Worm (Caenorhabditis elegans): Measurements from ENCODE around the gene dpy-19.

dpy-19 gene

DNA sequence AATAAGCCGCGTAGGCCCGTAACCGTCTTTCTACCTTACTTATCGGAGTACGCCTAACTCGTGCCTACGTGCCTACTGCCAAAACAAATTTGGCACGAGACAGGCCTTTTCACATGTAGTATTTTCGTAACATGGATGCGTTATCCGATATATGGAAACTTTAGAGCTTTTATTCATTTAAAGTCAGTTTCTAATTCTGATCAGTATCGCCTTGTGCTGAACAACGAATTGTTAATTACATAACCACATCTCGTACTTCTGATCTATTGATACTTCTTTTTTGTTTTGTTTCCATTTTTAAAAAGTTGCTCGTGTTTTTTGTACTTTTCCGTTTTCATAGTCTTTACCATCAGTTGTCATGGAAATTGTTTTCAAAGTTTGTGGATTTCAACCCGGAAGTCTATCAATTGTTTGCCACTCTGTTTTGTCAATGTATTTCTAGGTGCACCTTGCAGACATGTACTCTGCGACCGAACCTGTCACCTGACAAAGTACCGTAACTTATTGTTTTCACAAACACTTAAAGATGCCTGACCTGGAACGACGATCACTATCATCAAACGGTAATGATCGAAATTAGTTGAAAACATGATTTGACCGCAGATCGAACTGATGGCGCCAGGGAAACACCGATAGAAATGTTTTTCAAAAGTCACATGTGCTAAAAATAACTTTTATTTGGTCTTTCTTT is 9.5 kb downstream of the dpy-19 start:
- TF ChIP-seq aha-1 (tag) (peak; percentile 97), zfp-2 (tag; optimal IDR thresholded peaks at IDR 0.05) (no peak)

DNA sequence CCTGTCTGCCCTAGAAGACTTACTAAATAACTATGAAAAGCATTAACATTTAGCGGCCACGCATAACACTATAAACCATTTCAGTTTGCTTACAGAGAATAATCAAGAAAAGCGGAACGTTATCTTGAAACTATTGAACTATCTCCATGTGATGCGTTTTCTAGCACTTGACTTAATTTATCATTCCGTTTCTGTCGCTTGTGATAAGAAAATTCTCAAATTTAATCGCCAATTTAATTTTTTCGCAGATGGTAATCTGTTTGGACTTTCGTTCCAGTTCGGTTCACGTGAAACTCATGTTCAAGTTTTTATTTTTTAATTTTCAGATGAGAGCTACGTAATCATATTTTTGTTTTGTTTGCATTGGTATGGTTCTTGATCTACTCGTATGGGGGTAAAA is 10.3 kb downstream of the dpy-19 start:
- TF ChIP-seq arid-1 (GFP tag; conservative IDR thresholded peaks at IDR 0.05): no peak
- no peak for TF ChIP-seq dmd-8 (GFP tag; IDR thresholded peaks at IDR 0.05)
- TF ChIP-seq F10B5.3 (tag; optimal IDR thresholded peaks at IDR 0.05): no peak
- no peak for TF ChIP-seq nhr-102 (tag; optimal IDR thresholded peaks at IDR 0.05)
- no peak for TF ChIP-seq nhr-41 (GFP tag; IDR thresholded peaks at IDR 0.05)
- no peak for TF ChIP-seq fos-1 (tag; optimal IDR thresholded peaks at IDR 0.05)
- TF ChIP-seq daf-19 (GFP tag; conservative IDR thresholded peaks at IDR 0.05): no peak
- TF ChIP-seq pqm-1 (tag; optimal IDR thresholded peaks at IDR 0.05): peak; percentile 78
- no peak for TF ChIP-seq T26A8.4 (GFP tag; IDR thresholded peaks at IDR 0.05)
- TF ChIP-seq lin-29 (GFP tag; IDR thresholded peaks at IDR 0.05): no peak
- 0 out of 2 replicates have a peak, but pooled peaks have one; percentile 6 for TF ChIP-seq daf-8 (GFP tag; IDR thresholded peaks at IDR 0.05)
- peak; percentile 78 for TF ChIP-seq hlh-30 (tag; optimal IDR thresholded peaks at IDR 0.05; ENCODE audit: insufficient read depth)
- peak; percentile 76 for TF ChIP-seq aha-1 (tag)
- TF ChIP-seq Y5F2A.4 (GFP tag; optimal IDR thresholded peaks at IDR 0.05): no peak
- TF ChIP-seq dve-1 (tag; optimal IDR thresholded peaks at IDR 0.05; ENCODE audit: insufficient read depth): peak; percentile 94
- peak; percentile 44 for TF ChIP-seq T20F7.1 (GFP tag; optimal IDR thresholded peaks at IDR 0.05)
- TF ChIP-seq nhr-10 (tag; optimal IDR thresholded peaks at IDR 0.05): no peak
- TF ChIP-seq snpc-1.2 (GFP tag; IDR thresholded peaks at IDR 0.05): no peak
- TF ChIP-seq zfp-2 (tag; optimal IDR thresholded peaks at IDR 0.05): no peak
- TF ChIP-seq lin-39 (tag; optimal IDR thresholded peaks at IDR 0.05): no peak
- no peak for TF ChIP-seq F49E8.2 (tag; optimal IDR thresholded peaks at IDR 0.05; ENCODE audit: borderline replicate concordance)
- TF ChIP-seq F44E2.7 (GFP tag; IDR thresholded peaks at IDR 0.05): no peak
- no peak for TF ChIP-seq attf-4 (tag; optimal IDR thresholded peaks at IDR 0.05)
- TF ChIP-seq dmd-6 (GFP tag; IDR thresholded peaks at IDR 0.05): peak; percentile 93
- no peak for TF ChIP-seq lin-38 (GFP tag; IDR thresholded peaks at IDR 0.05)
- TF ChIP-seq nhr-111 (GFP tag; optimal IDR thresholded peaks at IDR 0.05): no peak
- no peak for TF ChIP-seq nhr-11 (tag; optimal IDR thresholded peaks at IDR 0.05)
- TF ChIP-seq ces-1 (GFP tag; optimal IDR thresholded peaks at IDR 0.05): no peak
- no peak for TF ChIP-seq ceh-62 (tag; optimal IDR thresholded peaks at IDR 0.05)
- TF ChIP-seq hif-1 (tag; optimal IDR thresholded peaks at IDR 0.05): no peak
- TF ChIP-seq daf-16 (GFP tag; optimal IDR thresholded peaks at IDR 0.05): peak in 1 of 2 experiments; percentile 49
- TF ChIP-seq daf-16 (tag; optimal IDR thresholded peaks at IDR 0.05): peak; percentile 94
- peak; percentile 73 for TF ChIP-seq nhr-48 (tag; optimal IDR thresholded peaks at IDR 0.05)
- no peak for TF ChIP-seq skn-1 (tag; optimal IDR thresholded peaks at IDR 0.05)
- no peak for TF ChIP-seq ama-1 (optimal IDR thresholded peaks at IDR 0.05)
- no peak for TF ChIP-seq egl-27 (tag; optimal IDR thresholded peaks at IDR 0.05)
- no peak for TF ChIP-seq mes-2 (tag; optimal IDR thresholded peaks at IDR 0.05; ENCODE audit: poor library complexity, severe bottlenecking)
- no peak for TF ChIP-seq aly-2 (tag; optimal IDR thresholded peaks at IDR 0.05)
- TF ChIP-seq dmd-9 (GFP tag; IDR thresholded peaks at IDR 0.05): no peak
- TF ChIP-seq gei-8 (GFP tag; optimal IDR thresholded peaks at IDR 0.05): no peak
- TF ChIP-seq nhr-6 (tag; optimal IDR thresholded peaks at IDR 0.05): no peak
- TF ChIP-seq nhr-237 (tag; optimal IDR thresholded peaks at IDR 0.05): no peak
- TF ChIP-seq ceh-20 (GFP tag; IDR thresholded peaks at IDR 0.05): peak; percentile 56; the same call in 1 of the 2 replicates
- TF ChIP-seq ceh-44 (GFP tag; IDR thresholded peaks at IDR 0.05): no peak
- no peak for TF ChIP-seq zag-1 (tag; optimal IDR thresholded peaks at IDR 0.05)
- TF ChIP-seq cey-2 (tag; optimal IDR thresholded peaks at IDR 0.05; ENCODE audit: borderline replicate concordance, insufficient read depth): no peak
- TF ChIP-seq snpc-4 (tag; optimal IDR thresholded peaks at IDR 0.05): no peak
- no peak for TF ChIP-seq Y105C5A.15 (GFP tag; IDR thresholded peaks at IDR 0.05)
- TF ChIP-seq zfp-3 (GFP tag; conservative IDR thresholded peaks at IDR 0.05): no peak

Data from whole organism, L4 larva.